Worm (Caenorhabditis elegans) whole organism, L4 larva: ENCODE data around the gene T07G12.3.

Source experiments
- F37D6.2 ChIP-seq: sonication (generic microtip); optimal IDR thresholded peaks from 2 replicates; lab custom pipeline; 2016; ENCODE audit warnings: mild to moderate bottlenecking, missing genetic modification characterization, missing compliant biosample characterization
- F44E2.7 ChIP-seq: fragments of 200-800 bp; sonication (Bioruptor generic); IDR thresholded peaks from 2 replicates; pipeline ENCODE4 v2.1.2; 2022; ENCODE audit warnings: missing genetic modification characterization, missing compliant biosample characterization
- T20F7.1 ChIP-seq: fragments of 200-800 bp; sonication (Bioruptor generic); optimal IDR thresholded peaks from 2 replicates; lab custom pipeline; 2018; ENCODE audit warnings: mild to moderate bottlenecking, missing genetic modification characterization, missing compliant biosample characterization
- T26A8.4 ChIP-seq: fragments of 200-800 bp; sonication (Bioruptor generic); IDR thresholded peaks from 2 replicates; pipeline ENCODE4 v1.3.6; 2022; ENCODE audit warnings: missing genetic modification characterization, missing compliant biosample characterization
- Y5F2A.4 ChIP-seq: fragments of 200-800 bp; sonication (Bioruptor generic); optimal IDR thresholded peaks from 2 replicates; lab custom pipeline; 2018; ENCODE audit warnings: mild to moderate bottlenecking, missing genetic modification characterization, missing compliant biosample characterization
- aha-1 ChIP-seq: fragments of 150-350 bp; peaks from one replicate; lab custom pipeline; 2014; ENCODE audit warnings: missing biosample characterization, missing genetic modification characterization
- ama-1 ChIP-seq: fragments of 150-350 bp; optimal IDR thresholded peaks from 2 replicates; lab custom pipeline; 2014; ENCODE audit warnings: inconsistent platforms, mixed read lengths
- ceh-32 ChIP-seq: sonication (generic microtip); optimal IDR thresholded peaks from 2 replicates; lab custom pipeline; 2016; ENCODE audit warnings: mild to moderate bottlenecking, missing genetic modification characterization, missing compliant biosample characterization; ENCODE audit not compliant: poor library complexity
- ceh-62 ChIP-seq: sonication (generic microtip); optimal IDR thresholded peaks from 2 replicates; lab custom pipeline; 2017; ENCODE audit warnings: missing biosample characterization, missing genetic modification characterization
- ces-1 ChIP-seq: fragments of 150-350 bp; sonication (generic microtip); optimal IDR thresholded peaks from 4 replicates; lab custom pipeline; 2014; ENCODE audit warnings: missing biosample characterization, missing genetic modification reagents, missing genetic modification characterization
- ctbp-1 ChIP-seq: fragments of 200-800 bp; sonication (Bioruptor generic); IDR thresholded peaks from 2 replicates; pipeline ENCODE4 v1.3.6; 2022; ENCODE audit warnings: missing genetic modification reagents, missing genetic modification characterization, missing compliant biosample characterization
- daf-19 ChIP-seq: fragments of 200-800 bp; sonication (Bioruptor generic); conservative IDR thresholded peaks from 2 replicates; pipeline ENCODE4 v1.3.6; 2022; ENCODE audit warnings: missing genetic modification characterization, missing compliant biosample characterization
- daf-8 ChIP-seq: fragments of 200-800 bp; sonication (Bioruptor generic); IDR thresholded peaks from 2 replicates; pipeline ENCODE4 v1.3.6; 2022; ENCODE audit warnings: missing genetic modification characterization, missing compliant biosample characterization
- dmd-6 ChIP-seq: fragments of 200-800 bp; sonication (Bioruptor generic); IDR thresholded peaks from 2 replicates; pipeline ENCODE4 v1.3.6; 2022; ENCODE audit warnings: missing genetic modification reagents, missing genetic modification characterization, missing compliant biosample characterization
- dmd-8 ChIP-seq: fragments of 200-800 bp; sonication (Bioruptor generic); IDR thresholded peaks from 2 replicates; pipeline ENCODE4 v1.3.6; 2022; ENCODE audit warnings: missing genetic modification characterization, missing compliant biosample characterization
- egl-27 ChIP-seq: sonication (generic microtip); optimal IDR thresholded peaks from 3 replicates; lab custom pipeline; 2017; ENCODE audit warnings: missing biosample characterization, missing genetic modification reagents, missing genetic modification characterization
- hif-1 ChIP-seq, 2 experiments: sonication (generic microtip); optimal IDR thresholded peaks; 2 replicates each; lab custom pipeline; 2016 to 2017; ENCODE audit warnings: missing compliant biosample characterization in 2 of 2, missing genetic modification characterization in 2 of 2, missing genetic modification reagents in 2 of 2, missing genotype in 2 of 2, mild to moderate bottlenecking in 1 of 2
- hlh-11 ChIP-seq: fragments of 200-800 bp; sonication (Bioruptor generic); optimal IDR thresholded peaks from 2 replicates; lab custom pipeline; 2018; ENCODE audit warnings: mild to moderate bottlenecking, missing genetic modification characterization, missing compliant biosample characterization
- hlh-30 ChIP-seq: sonication (generic microtip); optimal IDR thresholded peaks from 2 replicates; lab custom pipeline; 2017; ENCODE audit warnings: antibody characterized with exemption, mild to moderate bottlenecking, missing genetic modification characterization, missing compliant biosample characterization; ENCODE audit not compliant: insufficient read depth
- hmg-1.1 ChIP-seq: fragments of 200-800 bp; sonication (Bioruptor generic); IDR thresholded peaks from 2 replicates; pipeline ENCODE4 v1.3.6; 2022; ENCODE audit warnings: missing genetic modification reagents, missing genetic modification characterization, missing compliant biosample characterization
- lin-1 ChIP-seq: fragments of 200-800 bp; sonication (Bioruptor generic); IDR thresholded peaks from 2 replicates; pipeline ENCODE4 v1.3.6; 2022; ENCODE audit warnings: missing genetic modification reagents, missing genetic modification characterization, missing compliant biosample characterization
- lin-38 ChIP-seq: fragments of 200-800 bp; sonication (Bioruptor generic); IDR thresholded peaks from 2 replicates; pipeline ENCODE4 v1.3.6; 2022; ENCODE audit warnings: missing genetic modification reagents, missing genetic modification characterization, missing compliant biosample characterization
- lin-39 ChIP-seq: fragments of 150-350 bp; optimal IDR thresholded peaks from 2 replicates; lab custom pipeline; 2014; ENCODE audit warnings: missing biosample characterization, missing genetic modification reagents, missing genetic modification characterization
- lsy-2 ChIP-seq, 2 experiments: fragments of 150-350 bp in 1 of 2; sonication (generic microtip) in 1 of 2; optimal IDR thresholded peaks; 2 replicates each; lab custom pipeline; 2014 to 2017; ENCODE audit warnings: missing biosample characterization in 2 of 2, missing genetic modification characterization in 2 of 2
- madf-5 ChIP-seq, 2 experiments: fragments of 200-800 bp; sonication (Bioruptor generic); IDR thresholded peaks; 2 replicates each; pipeline ENCODE4 v1.3.6; 2022; ENCODE audit warnings: missing compliant biosample characterization in 2 of 2, missing genetic modification characterization in 2 of 2
- madf-9 ChIP-seq: fragments of 200-800 bp; sonication (Bioruptor generic); conservative IDR thresholded peaks from 2 replicates; pipeline ENCODE4 v1.3.6; 2022; ENCODE audit warnings: missing genetic modification reagents, missing genetic modification characterization, missing compliant biosample characterization
- mdl-1 ChIP-seq, 2 experiments: fragments of 150-350 bp in 1 of 2; sonication (generic microtip) in 1 of 2; optimal IDR thresholded peaks; 2 replicates each; lab custom pipeline; 2014 to 2017; ENCODE audit warnings: missing biosample characterization in 2 of 2, missing genetic modification characterization in 2 of 2
- mep-1 ChIP-seq: fragments of 150-350 bp; sonication (generic microtip); optimal IDR thresholded peaks from 3 replicates; lab custom pipeline; 2014; ENCODE audit warnings: missing biosample characterization, missing genetic modification characterization
- mes-2 ChIP-seq: sonication (generic microtip); optimal IDR thresholded peaks from 2 replicates; lab custom pipeline; 2016; ENCODE audit warnings: missing genotype, mild to moderate bottlenecking, missing genetic modification characterization, missing compliant biosample characterization; ENCODE audit not compliant: poor library complexity, severe bottlenecking
- mxl-3 ChIP-seq: fragments of 200-800 bp; sonication (Bioruptor generic); optimal IDR thresholded peaks from 2 replicates; lab custom pipeline; 2018; ENCODE audit warnings: mild to moderate bottlenecking, missing genetic modification characterization, missing compliant biosample characterization
- nhr-10 ChIP-seq: fragments of 150-350 bp; optimal IDR thresholded peaks from 2 replicates; lab custom pipeline; 2014; ENCODE audit warnings: missing biosample characterization, missing genetic modification characterization
- nhr-102 ChIP-seq: sonication (generic microtip); optimal IDR thresholded peaks from 2 replicates; lab custom pipeline; 2016; ENCODE audit warnings: mild to moderate bottlenecking, missing genetic modification characterization, moderate library complexity, missing compliant biosample characterization
- nhr-11 ChIP-seq: fragments of 150-350 bp; optimal IDR thresholded peaks from 2 replicates; lab custom pipeline; 2014; ENCODE audit warnings: missing biosample characterization, missing genetic modification characterization
- nhr-237 ChIP-seq: sonication (generic microtip); optimal IDR thresholded peaks from 2 replicates; lab custom pipeline; 2017; ENCODE audit warnings: missing biosample characterization, missing genetic modification characterization
- nhr-42 ChIP-seq: fragments of 200-800 bp; sonication (Bioruptor generic); IDR thresholded peaks from 2 replicates; pipeline ENCODE4 v1.3.6; 2022; ENCODE audit warnings: missing genetic modification characterization, missing compliant biosample characterization
- nhr-48 ChIP-seq: sonication (generic microtip); optimal IDR thresholded peaks from 2 replicates; lab custom pipeline; 2016; ENCODE audit warnings: mild to moderate bottlenecking, missing genetic modification characterization, missing compliant biosample characterization
- nhr-6 ChIP-seq: fragments of 150-350 bp; optimal IDR thresholded peaks from 2 replicates; lab custom pipeline; 2014; ENCODE audit warnings: missing biosample characterization, missing genetic modification characterization
- pha-4 ChIP-seq, 2 experiments: fragments of 150-350 bp in 1 of 2; fragments of 200-800 bp in 1 of 2; sonication (Bioruptor generic) in 1 of 2; IDR thresholded peaks in 1 of 2; optimal IDR thresholded peaks in 1 of 2; 2 replicates each; pipeline versions ENCODE4 v1.3.6 to Lab custom; 2014 to 2022; ENCODE audit warnings: missing genetic modification characterization in 2 of 2, missing genetic modification reagents in 2 of 2, missing biosample characterization in 1 of 2, missing compliant biosample characterization in 1 of 2
- php-3 ChIP-seq: fragments of 200-800 bp; sonication (Bioruptor generic); IDR thresholded peaks from 2 replicates; pipeline ENCODE4 v1.3.6; 2022; ENCODE audit warnings: missing genetic modification reagents, missing genetic modification characterization, missing compliant biosample characterization
- pqm-1 ChIP-seq: sonication (generic microtip); optimal IDR thresholded peaks from 2 replicates; lab custom pipeline; 2017; ENCODE audit warnings: missing biosample characterization, missing genetic modification characterization
- sdz-12 ChIP-seq: fragments of 200-800 bp; sonication (Bioruptor generic); optimal IDR thresholded peaks from 2 replicates; lab custom pipeline; 2018; ENCODE audit warnings: mild to moderate bottlenecking, missing genetic modification characterization, missing compliant biosample characterization
- snpc-4 ChIP-seq: fragments of 150-350 bp; optimal IDR thresholded peaks from 2 replicates; lab custom pipeline; 2014; ENCODE audit warnings: missing biosample characterization, missing genetic modification characterization

The T07G12.3 gene

ce11 chrIV:10499948-10500356 is 33.8 kb upstream of the T07G12.3 start (continued):
- TF ChIP-seq T20F7.1 = no peak
- TF ChIP-seq F37D6.2 (tag; lab: Kevin White, UChicago) = peak; percentile 41
- TF ChIP-seq nhr-237 (tag; lab: Kevin White, UChicago) = no peak
- no peak for TF ChIP-seq sdz-12 (GFP tag; lab: Kevin White, UChicago)
- TF ChIP-seq lin-1 (GFP tag; lab: Robert Waterston, UW) = no peak

- no peak for TF ChIP-seq madf-5 (GFP tag; IDR thresholded peaks at IDR 0.05; lab: Robert Waterston, UW)
- no peak for TF ChIP-seq ceh-32 (tag; lab: Kevin White, UChicago)
Observed at ce11 chrIV:10500481-10500880, 33.3 kb upstream of the T07G12.3 start.

ce11 chrIV:10501550-10502240 is 32.0 kb upstream of the T07G12.3 start, which contains the start of gene tax-6:
tax-6 (minus strand) TSS chrIV:10501600.
- TF ChIP-seq aha-1 (peak; percentile 91), daf-8 (GFP tag; lab: Robert Waterston, UW) (no peak)
- TF ChIP-seq, all 104 proteins: peak for 1

ce11 chrIV:10502345-10502744 is 31.4 kb upstream of the T07G12.3 start:
- TF ChIP-seq hmg-1.1 (peak; percentile 30; the same call in 1 of the 2 replicates), lsy-2 (tag; optimal IDR thresholded peaks at IDR 0.05; lab: Kevin White, UChicago) (peak in 1 of 2 experiments; percentile 63), F37D6.2 (tag; lab: Kevin White, UChicago) (no peak), lin-38 (peak; percentile 26; the same call in 1 of the 2 replicates), ctbp-1 (GFP tag; lab: Robert Waterston, UW) (no peak), ceh-62 (tag; lab: Kevin White, UChicago) (no peak), lin-39 (tag; lab: Kevin White, UChicago) (no peak), hlh-11 (tag; lab: Kevin White, UChicago) (peak; percentile 96), nhr-10 (tag; lab: Kevin White, UChicago) (peak; percentile 51), T26A8.4 (peak; percentile 45; the same call in 1 of the 2 replicates), mes-2 (tag; lab: Kevin White, UChicago) (peak; percentile 74), lin-1 (GFP tag; lab: Robert Waterston, UW) (0 out of 2 replicates have a peak, but pooled peaks have one; percentile 20), snpc-4 (no peak), dmd-8 (GFP tag; lab: Robert Waterston, UW) (no peak), ces-1 (no peak), nhr-6 (tag; lab: Kevin White, UChicago) (peak; percentile 77), egl-27 (tag; lab: Kevin White, UChicago) (no peak), mdl-1 (tag; optimal IDR thresholded peaks at IDR 0.05; lab: Kevin White, UChicago) (peak in 1 of 2 experiments; percentile 60), nhr-102 (tag; lab: Kevin White, UChicago) (peak; percentile 16), mxl-3 (GFP tag; lab: Kevin White, UChicago) (peak; percentile 8), daf-19 (no peak), nhr-42 (0 out of 2 replicates have a peak, but pooled peaks have one; percentile 26), hif-1 (tag; optimal IDR thresholded peaks at IDR 0.05; lab: Kevin White, UChicago) (peak in 1 of 2 experiments; percentile 84), T20F7.1 (peak; percentile 23), madf-9 (GFP tag; lab: Robert Waterston, UW) (no peak), nhr-11 (tag; lab: Kevin White, UChicago) (peak; percentile 64), madf-5 (GFP tag; IDR thresholded peaks at IDR 0.05; lab: Robert Waterston, UW) (no peak), pqm-1 (tag; lab: Kevin White, UChicago) (peak; percentile 76), ama-1 (lab: Kevin White, UChicago) (peak; percentile 65), hlh-30 (tag; lab: Kevin White, UChicago) (peak; percentile 87), Y5F2A.4 (no peak), F44E2.7 (no peak), mep-1 (peak; percentile 47), pha-4 (GFP tag; IDR thresholded peaks at IDR 0.05; lab: Robert Waterston, UW) (peak; percentile 50; the same call in 1 of the 2 replicates), pha-4 (tag; optimal IDR thresholded peaks at IDR 0.05; lab: Kevin White, UChicago) (no peak), php-3 (GFP tag; lab: Robert Waterston, UW) (peak; percentile 55; the same call in 1 of the 2 replicates), nhr-48 (tag; lab: Kevin White, UChicago) (peak; percentile 25), dmd-6 (GFP tag; lab: Robert Waterston, UW) (peak; percentile 84), aha-1 (peak; percentile 89)
